Fruit fly (Drosophila melanogaster) whole organism, embryonic: ENCODE results near the gene CG31921.

Experiments used
- Antp ChIP-seq: fragments of 200-800 bp; sonication (Bioruptor generic); optimal IDR thresholded peaks from 3 replicates; lab custom pipeline; 2016; ENCODE audit warnings: missing biosample characterization, missing genetic modification characterization
- Atf-2 ChIP-seq: fragments of 200-800 bp; sonication (Bioruptor generic); optimal IDR thresholded peaks from 2 replicates; lab custom pipeline; 2016; ENCODE audit warnings: missing biosample characterization, missing genetic modification characterization
- Atf6 ChIP-seq: fragments of 200-800 bp; sonication (Bioruptor generic); IDR thresholded peaks from 2 replicates; pipeline ENCODE4 v1.3.6; 2022; ENCODE audit warnings: missing biosample characterization, missing genetic modification characterization
- CG12219 ChIP-seq: fragments of 200-800 bp; sonication (Bioruptor generic); optimal IDR thresholded peaks from 3 replicates; lab custom pipeline; 2018; ENCODE audit warnings: missing biosample characterization, mild to moderate bottlenecking, missing genetic modification characterization
- CG1233 ChIP-seq: fragments of 200-800 bp; sonication (Bioruptor generic); optimal IDR thresholded peaks from 4 replicates; lab custom pipeline; 2018; ENCODE audit warnings: missing biosample characterization, mild to moderate bottlenecking, missing genetic modification characterization
- CG14710 ChIP-seq: fragments of 200-800 bp; sonication (Bioruptor generic); optimal IDR thresholded peaks from 3 replicates; lab custom pipeline; 2019; ENCODE audit warnings: missing biosample characterization, mild to moderate bottlenecking, missing genetic modification characterization, moderate library complexity
- CG15073 ChIP-seq: fragments of 200-800 bp; sonication (Bioruptor generic); optimal IDR thresholded peaks from 2 replicates; lab custom pipeline; 2016; ENCODE audit warnings: missing biosample characterization, missing genetic modification characterization
- CG16863 ChIP-seq: fragments of 200-800 bp; sonication (Bioruptor generic); optimal IDR thresholded peaks from 3 replicates; lab custom pipeline; 2016; ENCODE audit warnings: missing biosample characterization, missing genetic modification characterization
- CG17361 ChIP-seq: fragments of 200-800 bp; sonication (Bioruptor generic); IDR thresholded peaks from 3 replicates; pipeline ENCODE4 v1.3.6; 2022; ENCODE audit warnings: missing biosample characterization, missing genetic modification characterization
- CG2120 ChIP-seq: fragments of 200-800 bp; sonication (Bioruptor generic); optimal IDR thresholded peaks from 3 replicates; lab custom pipeline; 2016; ENCODE audit warnings: missing biosample characterization, missing genetic modification characterization
- CG2712 ChIP-seq: fragments of 200-800 bp; optimal IDR thresholded peaks from 3 replicates; lab custom pipeline; 2019; ENCODE audit warnings: missing biosample characterization, mild to moderate bottlenecking, missing genetic modification characterization, moderate library complexity
- CG3407 ChIP-seq: fragments of 200-800 bp; sonication (Bioruptor generic); optimal IDR thresholded peaks from 2 replicates; lab custom pipeline; 2018; ENCODE audit warnings: missing biosample characterization, mild to moderate bottlenecking, missing genetic modification characterization
- CG5245 ChIP-seq: fragments of 200-800 bp; sonication (Bioruptor generic); optimal IDR thresholded peaks from 3 replicates; lab custom pipeline; 2016; ENCODE audit warnings: missing biosample characterization, missing genetic modification characterization
- CG6654 ChIP-seq: fragments of 200-800 bp; sonication (Bioruptor generic); optimal IDR thresholded peaks from 2 replicates; lab custom pipeline; 2017; ENCODE audit warnings: missing biosample characterization, mild to moderate bottlenecking, missing genetic modification characterization
- CG7357 ChIP-seq: fragments of 200-800 bp; sonication (Bioruptor generic); IDR thresholded peaks from 3 replicates; pipeline ENCODE4 v1.3.6; 2022; ENCODE audit warnings: missing biosample characterization, missing genetic modification characterization
- CG7372 ChIP-seq: fragments of 200-800 bp; sonication (Bioruptor generic); IDR thresholded peaks from 2 replicates; pipeline ENCODE4 v1.3.6; 2022; ENCODE audit warnings: missing biosample characterization, missing genetic modification characterization
- CG7556 ChIP-seq: fragments of 200-800 bp; sonication (Bioruptor generic); optimal IDR thresholded peaks from 2 replicates; lab custom pipeline; 2017; ENCODE audit warnings: missing biosample characterization, mild to moderate bottlenecking, missing genetic modification characterization
- CG7786 ChIP-seq: fragments of 200-800 bp; sonication (Bioruptor generic); optimal IDR thresholded peaks from 2 replicates; lab custom pipeline; 2016; ENCODE audit warnings: missing biosample characterization, missing genetic modification characterization
- CrebB ChIP-seq: fragments of 200-800 bp; sonication (Bioruptor generic); optimal IDR thresholded peaks from 3 replicates; lab custom pipeline; 2018; ENCODE audit warnings: missing biosample characterization, mild to moderate bottlenecking, missing genetic modification characterization
- Deaf1 ChIP-seq: fragments of 200-800 bp; optimal IDR thresholded peaks from 3 replicates; lab custom pipeline; 2019; ENCODE audit warnings: missing biosample characterization, mild to moderate bottlenecking, missing genetic modification characterization, moderate library complexity
- Fer3 ChIP-seq: fragments of 200-800 bp; sonication (Bioruptor generic); optimal IDR thresholded peaks from 2 replicates; lab custom pipeline; 2018; ENCODE audit warnings: missing biosample characterization, mild to moderate bottlenecking, missing genetic modification characterization, moderate library complexity
- Hey ChIP-seq: fragments of 200-800 bp; sonication (Bioruptor generic); optimal IDR thresholded peaks from 3 replicates; lab custom pipeline; 2018; ENCODE audit warnings: missing biosample characterization, mild to moderate bottlenecking, missing genetic modification characterization
- HmgZ ChIP-seq: fragments of 200-800 bp; sonication (Bioruptor generic); optimal IDR thresholded peaks from 2 replicates; lab custom pipeline; 2018; ENCODE audit warnings: missing biosample characterization, mild to moderate bottlenecking, missing genetic modification characterization
- Hmr ChIP-seq: fragments of 200-800 bp; sonication (Bioruptor generic); optimal IDR thresholded peaks from 3 replicates; lab custom pipeline; 2017; ENCODE audit warnings: mild to moderate bottlenecking, missing biosample characterization, missing genetic modification reagents, missing genetic modification characterization
- Hmx ChIP-seq: fragments of 200-800 bp; sonication (Bioruptor generic); optimal IDR thresholded peaks from 2 replicates; lab custom pipeline; 2016; ENCODE audit warnings: missing biosample characterization, missing genetic modification characterization
- Nf-YC ChIP-seq: fragments of 200-800 bp; optimal IDR thresholded peaks from 3 replicates; lab custom pipeline; 2019; ENCODE audit warnings: missing biosample characterization, mild to moderate bottlenecking, missing genetic modification characterization, moderate library complexity
- NfI ChIP-seq: fragments of 200-800 bp; sonication (Bioruptor generic); optimal IDR thresholded peaks from 3 replicates; lab custom pipeline; 2018; ENCODE audit warnings: missing biosample characterization, mild to moderate bottlenecking, missing genetic modification characterization, moderate library complexity
- Pdp1 ChIP-seq, 2 experiments: fragments of 200-800 bp; sonication (Bioruptor generic); optimal IDR thresholded peaks; 3 replicates each; lab custom pipeline; 2016; ENCODE audit warnings: missing biosample characterization in 2 of 2, missing genetic modification characterization in 2 of 2, mild to moderate bottlenecking in 1 of 2, moderate library complexity in 1 of 2
- Poxn ChIP-seq: fragments of 200-800 bp; sonication (Bioruptor generic); IDR thresholded peaks from 2 replicates; pipeline ENCODE4 v1.3.6; 2022; ENCODE audit warnings: missing biosample characterization, missing genetic modification characterization
- Ptx1 ChIP-seq: fragments of 200-800 bp; sonication (Bioruptor generic); IDR thresholded peaks from 2 replicates; pipeline ENCODE4 v1.3.6; 2022; ENCODE audit warnings: missing biosample characterization, missing genetic modification characterization
- Spps ChIP-seq: fragments of 200-800 bp; sonication (Bioruptor generic); optimal IDR thresholded peaks from 2 replicates; lab custom pipeline; 2018; ENCODE audit warnings: missing biosample characterization, mild to moderate bottlenecking, missing genetic modification characterization
- Tbp ChIP-seq: fragments of >200 bp; optimal IDR thresholded peaks from 2 replicates; lab custom pipeline; 2018; ENCODE audit warnings: missing biosample characterization, missing genetic modification characterization
- Usf ChIP-seq: fragments of 200-800 bp; sonication (Bioruptor generic); optimal IDR thresholded peaks from 2 replicates; lab custom pipeline; 2017; ENCODE audit warnings: missing genotype, missing biosample characterization, missing genetic modification characterization
- ac ChIP-seq: fragments of 200-800 bp; sonication (Bioruptor generic); optimal IDR thresholded peaks from 3 replicates; lab custom pipeline; 2017; ENCODE audit warnings: missing biosample characterization, mild to moderate bottlenecking, missing genetic modification characterization
- ash1 ChIP-seq: fragments of 200-800 bp; sonication (Bioruptor generic); optimal IDR thresholded peaks from 2 replicates; lab custom pipeline; 2018; ENCODE audit warnings: missing biosample characterization, mild to moderate bottlenecking, missing genetic modification characterization
- az2 ChIP-seq: fragments of 200-800 bp; sonication (Bioruptor generic); optimal IDR thresholded peaks from 3 replicates; lab custom pipeline; 2016; ENCODE audit warnings: missing biosample characterization, missing genetic modification characterization
- bigmax ChIP-seq: fragments of 200-800 bp; sonication (Bioruptor generic); optimal IDR thresholded peaks from 2 replicates; lab custom pipeline; 2018; ENCODE audit warnings: missing biosample characterization, mild to moderate bottlenecking, missing genetic modification characterization
- cad ChIP-seq: fragments of >200 bp; optimal IDR thresholded peaks from 2 replicates; lab custom pipeline; 2017; ENCODE audit warnings: missing biosample characterization, missing genetic modification characterization
- cas ChIP-seq: fragments of 200-800 bp; sonication (Bioruptor generic); IDR thresholded peaks from 2 replicates; pipeline ENCODE4 v1.3.6; 2022; ENCODE audit warnings: missing biosample characterization, missing genetic modification characterization
- chif ChIP-seq, 2 experiments: fragments of 200-800 bp; sonication (Bioruptor generic); optimal IDR thresholded peaks; 3 replicates each; lab custom pipeline; 2016; ENCODE audit warnings: missing biosample characterization in 2 of 2, missing genetic modification characterization in 2 of 2
- dmrt99B ChIP-seq: fragments of 200-800 bp; sonication (Bioruptor generic); optimal IDR thresholded peaks from 2 replicates; lab custom pipeline; 2018; ENCODE audit warnings: missing biosample characterization, mild to moderate bottlenecking, missing genetic modification characterization, moderate library complexity
- ewg ChIP-seq: fragments of 200-800 bp; sonication (Bioruptor generic); optimal IDR thresholded peaks from 3 replicates; lab custom pipeline; 2017; ENCODE audit warnings: mild to moderate bottlenecking, missing biosample characterization, missing genetic modification reagents, missing genetic modification characterization
- otp ChIP-seq: fragments of 200-800 bp; sonication (Bioruptor generic); IDR thresholded peaks from 3 replicates; pipeline ENCODE4, ENCODE4 v1.3.6; 2022; ENCODE audit warnings: missing biosample characterization, missing genetic modification characterization
- p53 ChIP-seq: fragments of 200-800 bp; sonication (Bioruptor generic); optimal IDR thresholded peaks from 2 replicates; lab custom pipeline; 2016; ENCODE audit warnings: missing biosample characterization, missing genetic modification characterization
- pan ChIP-seq, 4 experiments: fragments of >200 bp in 3 of 4; fragments of 200-800 bp in 1 of 4; sonication (Bioruptor generic) in 1 of 4; optimal IDR thresholded peaks in 3 of 4; IDR thresholded peaks in 1 of 4; 2 replicates each; pipeline versions ENCODE4 v1.3.6 to Lab custom; 2017 to 2022; ENCODE audit warnings: missing biosample characterization in 2 of 4, missing genetic modification characterization in 2 of 4, mixed read lengths in 1 of 4
- salm ChIP-seq: fragments of 200-800 bp; sonication (Bioruptor generic); optimal IDR thresholded peaks from 2 replicates; lab custom pipeline; 2018; ENCODE audit warnings: missing biosample characterization, mild to moderate bottlenecking, missing genetic modification characterization
- seq ChIP-seq: fragments of 200-800 bp; sonication (Bioruptor generic); IDR thresholded peaks from 2 replicates; pipeline ENCODE4 v1.3.6; 2022; ENCODE audit warnings: missing biosample characterization, missing genetic modification characterization
- sr ChIP-seq: fragments of 200-800 bp; sonication (Bioruptor generic); IDR thresholded peaks from 3 replicates; pipeline ENCODE4 v1.3.6; 2022; ENCODE audit warnings: missing biosample characterization, missing genetic modification characterization
- unc-4 ChIP-seq: fragments of 200-800 bp; sonication (Bioruptor generic); IDR thresholded peaks from 2 replicates; pipeline ENCODE4 v1.3.6; 2022; ENCODE audit warnings: missing biosample characterization, missing genetic modification characterization; ENCODE audit not compliant: partially characterized antibody

CG31921 gene

dm6 chr2L:289044-289443 lies 43.1 kb downstream of the CG31921 start, which contains the start of gene Amnionless:
Amnionless (minus strand) TSS chr2L:289144.
- TF ChIP-seq HmgZ (tag; lab: Kevin White, UChicago) (no peak), CrebB (tag; lab: Kevin White, UChicago) (no peak), p53 (GFP tag; lab: Kevin White, UChicago) (no peak), Deaf1 (tag; lab: Kevin White, UChicago) (no peak), CG2712 (no peak), NfI (GFP tag; lab: Kevin White, UChicago) (no peak), Atf-2 (GFP tag; lab: Kevin White, UChicago) (no peak), CG14710 (no peak), bigmax (no peak), Hmr (GFP tag; lab: Kevin White, UChicago) (no peak), CG17361 (GFP tag; lab: Robert Waterston, UW) (no peak), Usf (GFP tag; lab: Kevin White, UChicago) (no peak), ewg (GFP tag; lab: Kevin White, UChicago) (no peak), sr (GFP tag; lab: Robert Waterston, UW) (no peak), Pdp1 (GFP tag; optimal IDR thresholded peaks at IDR 0.05; lab: Kevin White, UChicago) (no peak), dmrt99B (no peak)

dm6 chr2L:286421-286820 lies 45.7 kb downstream of the CG31921 start:
- peak; percentile 86 for TF ChIP-seq Antp (GFP tag; lab: Kevin White, UChicago)
- no peak for TF ChIP-seq pan (optimal IDR thresholded peaks at IDR 0.05; lab: Kevin White, UChicago)
- peak in 1 of 2 experiments; percentile 80 for TF ChIP-seq pan (GFP tag; optimal IDR thresholded peaks at IDR 0.05 in 1 of 2, IDR thresholded peaks at IDR 0.05 in 1 of 2)
- TF ChIP-seq CG14710 = no peak
- TF ChIP-seq bigmax = no peak
- peak; percentile 90 for TF ChIP-seq CG2120 (GFP tag; lab: Kevin White, UChicago)
- no peak for TF ChIP-seq Spps (tag; lab: Kevin White, UChicago)
- no peak for TF ChIP-seq CG15073 (GFP tag; lab: Kevin White, UChicago)
- peak; percentile 78 for TF ChIP-seq CG7786 (GFP tag; lab: Kevin White, UChicago)
- TF ChIP-seq CG7556 (GFP tag; lab: Kevin White, UChicago) = peak; percentile 30
- TF ChIP-seq chif (GFP tag; optimal IDR thresholded peaks at IDR 0.05; lab: Kevin White, UChicago) = peak; percentile 41 to 56
- peak; percentile 83 for TF ChIP-seq Fer3 (tag; lab: Kevin White, UChicago)
- TF ChIP-seq cad (GFP tag; lab: Kevin White, UChicago) = no peak
- peak; percentile 65 for TF ChIP-seq CG12219
- TF ChIP-seq Tbp (GFP tag; lab: Kevin White, UChicago) = no peak
- TF ChIP-seq CG7357 (GFP tag; lab: Robert Waterston, UW) = peak; percentile 37; the same call in 1 of the 3 replicates
- TF ChIP-seq Hmx (GFP tag; lab: Kevin White, UChicago) = no peak
- TF ChIP-seq unc-4 (GFP tag; lab: Robert Waterston, UW) = no peak
- peak; percentile 64 for TF ChIP-seq otp
- no peak for TF ChIP-seq CG6654 (GFP tag; lab: Kevin White, UChicago)
- peak; percentile 69 for TF ChIP-seq Ptx1 (GFP tag; lab: Robert Waterston, UW)
- peak; percentile 40 for TF ChIP-seq CG1233 (GFP tag; lab: Kevin White, UChicago)
- peak; percentile 35 for TF ChIP-seq Usf (GFP tag; lab: Kevin White, UChicago)
- TF ChIP-seq Hey (tag; lab: Kevin White, UChicago) = no peak
- TF ChIP-seq seq = peak; percentile 64; the same call in 1 of the 2 replicates
- peak; percentile 79 for TF ChIP-seq ash1 (GFP tag; lab: Kevin White, UChicago)
- TF ChIP-seq CG16863 (GFP tag; lab: Kevin White, UChicago) = no peak
- TF ChIP-seq Nf-YC (tag; lab: Kevin White, UChicago) = no peak
- TF ChIP-seq CG5245 (GFP tag; lab: Kevin White, UChicago) = peak; percentile 54
- TF ChIP-seq CG7372 (GFP tag; lab: Robert Waterston, UW) = 0 out of 2 replicates have a peak, but pooled peaks have one; percentile 34
- TF ChIP-seq ac (GFP tag; lab: Kevin White, UChicago) = no peak
- peak; percentile 4; the same call in 1 of the 2 replicates for TF ChIP-seq Poxn (GFP tag; lab: Robert Waterston, UW)
- TF ChIP-seq Atf6 (GFP tag; lab: Robert Waterston, UW) = peak; percentile 82
- no peak for TF ChIP-seq salm
- no peak for TF ChIP-seq CG3407 (GFP tag; lab: Kevin White, UChicago)
- peak; percentile 62 for TF ChIP-seq az2 (GFP tag; lab: Kevin White, UChicago)
- peak; percentile 58; the same call in 1 of the 2 replicates for TF ChIP-seq cas (GFP tag; lab: Robert Waterston, UW)
